Worm (Caenorhabditis elegans) whole organism, young adult: ENCODE results near the gene chil-24.

ENCODE experiments used
- hrde-1 ChIP-seq: sonication (generic microtip); optimal IDR thresholded peaks from 2 replicates; lab custom pipeline; 2016; ENCODE audit warnings: missing genetic modification characterization, mild to moderate bottlenecking, missing compliant biosample characterization, moderate library complexity, missing genotype, missing genetic modification reagents, borderline replicate concordance
- lsy-27 ChIP-seq: sonication (generic microtip); optimal IDR thresholded peaks from 2 replicates; lab custom pipeline; 2017; ENCODE audit warnings: missing genetic modification characterization, mild to moderate bottlenecking, missing compliant biosample characterization, antibody characterized with exemption, missing genotype, borderline replicate concordance; ENCODE audit not compliant: insufficient read depth
- nhr-27 ChIP-seq: fragments of 200-800 bp; sonication (Bioruptor generic); optimal IDR thresholded peaks from 2 replicates; lab custom pipeline; 2018; ENCODE audit warnings: mild to moderate bottlenecking, missing genetic modification characterization, moderate library complexity, missing compliant biosample characterization
- pha-4 ChIP-seq: fragments of 150-350 bp; sonication (generic microtip); optimal IDR thresholded peaks from 2 replicates; lab custom pipeline; 2014; ENCODE audit warnings: missing biosample characterization, missing genetic modification reagents, missing genetic modification characterization

DNA sequence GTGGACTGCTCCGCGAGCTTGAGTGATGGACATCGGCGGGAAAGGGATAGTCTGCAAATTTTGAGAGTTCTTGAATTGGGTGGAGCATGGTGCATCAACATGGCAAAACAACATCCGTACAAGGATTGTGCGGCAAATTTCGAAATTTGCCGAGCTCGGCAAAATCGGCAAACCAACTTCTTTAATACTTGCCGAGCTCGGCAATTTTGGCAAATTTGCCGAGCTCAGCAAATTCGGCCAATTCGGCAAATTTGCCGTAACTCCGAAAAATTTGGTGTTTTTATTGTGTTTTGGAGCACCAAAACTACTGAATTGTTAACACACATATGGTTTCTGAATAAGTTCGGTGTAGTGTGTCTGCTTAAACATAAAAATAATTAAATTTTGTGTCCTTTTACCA lies 41.1 kb downstream of the chil-24 start, which contains the start of gene fbxc-55:
- TF ChIP-seq lsy-27 = no peak
- TF ChIP-seq hrde-1 = no peak
- TF ChIP-seq nhr-27 (tag; lab: Kevin White, UChicago) = no peak
- TF ChIP-seq pha-4 (tag; lab: Kevin White, UChicago) = no peak
